Worm (Caenorhabditis elegans) whole organism, L2 larva: ENCODE data around the gene math-38.

ENCODE experiments used
- ama-1 ChIP-seq: fragments of 150-350 bp; optimal IDR thresholded peaks from 2 replicates; lab custom pipeline; 2018; ENCODE audit warnings: inconsistent platforms
- mab-5 ChIP-seq: fragments of 150-350 bp; optimal IDR thresholded peaks from 2 replicates; lab custom pipeline; 2014; ENCODE audit warnings: missing biosample characterization, missing genetic modification characterization
- nhr-11 ChIP-seq: fragments of 150-350 bp; optimal IDR thresholded peaks from 2 replicates; lab custom pipeline; 2014; ENCODE audit warnings: missing biosample characterization, missing genetic modification characterization
- nhr-21 ChIP-seq: fragments of 150-350 bp; optimal IDR thresholded peaks from 2 replicates; lab custom pipeline; 2014; ENCODE audit warnings: missing biosample characterization, missing genetic modification characterization

- no peak for TF ChIP-seq mab-5 (tag; lab: Kevin White, UChicago)
- no peak for TF ChIP-seq nhr-21 (tag; lab: Kevin White, UChicago)
- TF ChIP-seq ama-1 (lab: Kevin White, UChicago) = no peak
- no peak for TF ChIP-seq nhr-11 (tag; lab: Kevin White, UChicago)
Measured at ce11 chrII:1529057-1529456, 50.7 kb downstream of the math-38 start, which contains the start of gene Y51H7BR.4.
